Worm (Caenorhabditis elegans) whole organism, L1 larva: ENCODE data around the gene srlf-1.

Experiments used
- ces-1 ChIP-seq: fragments of 150-350 bp; optimal IDR thresholded peaks from 2 replicates; lab custom pipeline; 2014; ENCODE audit warnings: missing biosample characterization, missing genetic modification reagents, missing genetic modification characterization
- efl-1 ChIP-seq, 4 experiments: fragments of 150-350 bp; optimal IDR thresholded peaks in 3 of 4; peaks in 1 of 4; 1 replicate in 1 of 4; 2 replicates in 3 of 4; lab custom pipeline; 2014; ENCODE audit warnings: missing biosample characterization in 2 of 4, missing genetic modification characterization in 2 of 4, missing genetic modification reagents in 2 of 4
- egl-27 ChIP-seq, 2 experiments: fragments of 150-350 bp in 1 of 2; sonication (generic microtip); optimal IDR thresholded peaks; 3 replicates each; lab custom pipeline; 2017 to 2018; ENCODE audit warnings: missing biosample characterization in 2 of 2, missing genetic modification characterization in 2 of 2, missing genetic modification reagents in 2 of 2
- fos-1 ChIP-seq: fragments of 150-350 bp; optimal IDR thresholded peaks from 2 replicates; lab custom pipeline; 2014; ENCODE audit warnings: missing biosample characterization, missing genetic modification characterization
- hlh-17 ChIP-seq: fragments of 200-800 bp; sonication (Bioruptor generic); optimal IDR thresholded peaks from 2 replicates; lab custom pipeline; 2018; ENCODE audit warnings: missing genetic modification characterization, mild to moderate bottlenecking, missing compliant biosample characterization, moderate library complexity, borderline replicate concordance
- jun-1 ChIP-seq: fragments of 150-350 bp; optimal IDR thresholded peaks from 2 replicates; lab custom pipeline; 2014; ENCODE audit warnings: missing biosample characterization, missing genetic modification reagents, missing genetic modification characterization
- mep-1 ChIP-seq: fragments of 150-350 bp; optimal IDR thresholded peaks from 2 replicates; lab custom pipeline; 2014; ENCODE audit warnings: missing biosample characterization, missing genetic modification characterization
- nhr-77 ChIP-seq: fragments of 150-350 bp; optimal IDR thresholded peaks from 2 replicates; lab custom pipeline; 2014; ENCODE audit warnings: missing biosample characterization, missing genetic modification characterization
- snpc-4 ChIP-seq: fragments of 150-350 bp; optimal IDR thresholded peaks from 2 replicates; lab custom pipeline; 2014; ENCODE audit warnings: missing biosample characterization, missing genetic modification characterization
- unc-86 ChIP-seq: sonication (generic microtip); optimal IDR thresholded peaks from 2 replicates; lab custom pipeline; 2016; ENCODE audit warnings: missing genetic modification characterization, missing compliant biosample characterization
- vab-15 ChIP-seq: sonication (generic microtip); optimal IDR thresholded peaks from 2 replicates; lab custom pipeline; 2017; ENCODE audit warnings: missing genotype, mild to moderate bottlenecking, missing genetic modification characterization, missing compliant biosample characterization
- zip-4 ChIP-seq: fragments of 200-800 bp; sonication (Bioruptor generic); optimal IDR thresholded peaks from 2 replicates; lab custom pipeline; 2018; ENCODE audit warnings: mild to moderate bottlenecking, missing genetic modification characterization, moderate library complexity, missing compliant biosample characterization

ce11 chrII:7825107-7825506 is 34.7 kb downstream of the srlf-1 start, which contains the start of gene srw-62:
- TF ChIP-seq ces-1 (GFP tag; lab: Kevin White, UChicago) (no peak), unc-86 (tag; lab: Kevin White, UChicago) (no peak), hlh-17 (GFP tag; lab: Kevin White, UChicago) (no peak), mep-1 (tag; lab: Kevin White, UChicago) (no peak), fos-1 (tag; lab: Kevin White, UChicago) (no peak), snpc-4 (tag; lab: Kevin White, UChicago) (no peak), nhr-77 (no peak), zip-4 (GFP tag; lab: Kevin White, UChicago) (no peak), egl-27 (tag; optimal IDR thresholded peaks at IDR 0.05; lab: Kevin White, UChicago) (no peak), jun-1 (tag; lab: Kevin White, UChicago) (no peak), vab-15 (tag; lab: Kevin White, UChicago) (no peak), efl-1 (optimal IDR thresholded peaks at IDR 0.05; lab: Kevin White, UChicago) (no peak), efl-1 (GFP tag; optimal IDR thresholded peaks at IDR 0.05 in 1 of 2; lab: Kevin White, UChicago) (no peak)
